Worm (Caenorhabditis elegans) whole organism, mixed stage, embryonic: Measurements from ENCODE around the gene col-90.

Source experiments
- M03D4.4 ChIP-seq: sonication (generic microtip); optimal IDR thresholded peaks from 2 replicates; lab custom pipeline; 2017; ENCODE audit warnings: mild to moderate bottlenecking, missing genetic modification characterization, missing compliant biosample characterization
- bed-3 ChIP-seq: fragments of 200-800 bp; sonication (Bioruptor generic); optimal IDR thresholded peaks from 3 replicates; lab custom pipeline; 2018; ENCODE audit warnings: mild to moderate bottlenecking, missing genetic modification characterization, moderate library complexity, missing compliant biosample characterization
- blmp-1 ChIP-seq: fragments of 150-350 bp; optimal IDR thresholded peaks from 2 replicates; lab custom pipeline; 2014; ENCODE audit warnings: missing biosample characterization, missing genetic modification characterization
- ceh-43 ChIP-seq: fragments of 200-800 bp; sonication (Bioruptor generic); optimal IDR thresholded peaks from 2 replicates; lab custom pipeline; 2018; ENCODE audit warnings: mild to moderate bottlenecking, missing genetic modification characterization, moderate library complexity, missing compliant biosample characterization
- ceh-83 ChIP-seq: fragments of 200-800 bp; sonication (Bioruptor generic); optimal IDR thresholded peaks from 2 replicates; lab custom pipeline; 2018; ENCODE audit warnings: mild to moderate bottlenecking, missing genetic modification characterization, missing compliant biosample characterization
- ces-1 ChIP-seq: fragments of 150-350 bp; optimal IDR thresholded peaks from 2 replicates; lab custom pipeline; 2014; ENCODE audit warnings: missing biosample characterization, missing genetic modification reagents, missing genetic modification characterization
- cnd-1 ChIP-seq: fragments of 200-800 bp; sonication (Bioruptor generic); optimal IDR thresholded peaks from 2 replicates; lab custom pipeline; 2018; ENCODE audit warnings: mild to moderate bottlenecking, missing genetic modification characterization, missing compliant biosample characterization
- drap-1 ChIP-seq: fragments of 200-800 bp; sonication (Bioruptor generic); optimal IDR thresholded peaks from 3 replicates; lab custom pipeline; 2018; ENCODE audit warnings: mild to moderate bottlenecking, missing genetic modification characterization, missing compliant biosample characterization
- elt-3 ChIP-seq: fragments of 150-350 bp; optimal IDR thresholded peaks from 2 replicates; lab custom pipeline; 2014; ENCODE audit warnings: missing biosample characterization, missing genetic modification characterization
- flh-1 ChIP-seq: fragments of 200-800 bp; sonication (Bioruptor generic); optimal IDR thresholded peaks from 2 replicates; lab custom pipeline; 2018; ENCODE audit warnings: mild to moderate bottlenecking, missing genetic modification characterization, moderate library complexity, missing compliant biosample characterization
- ham-2 ChIP-seq: fragments of 200-800 bp; sonication (Bioruptor generic); optimal IDR thresholded peaks from 2 replicates; lab custom pipeline; 2018; ENCODE audit warnings: mild to moderate bottlenecking, missing genetic modification characterization, missing compliant biosample characterization
- hlh-1 ChIP-seq: fragments of 150-350 bp; optimal IDR thresholded peaks from 2 replicates; lab custom pipeline; 2014; ENCODE audit warnings: missing biosample characterization, missing genetic modification reagents, missing genetic modification characterization
- lin-13 ChIP-seq: fragments of 150-350 bp; optimal IDR thresholded peaks from 2 replicates; lab custom pipeline; 2014; ENCODE audit warnings: missing biosample characterization, missing genetic modification characterization
- lin-32 ChIP-seq: fragments of 200-800 bp; sonication (Bioruptor generic); optimal IDR thresholded peaks from 2 replicates; lab custom pipeline; 2018; ENCODE audit warnings: mild to moderate bottlenecking, missing genetic modification characterization, missing compliant biosample characterization
- lsy-2 ChIP-seq: fragments of 150-350 bp; optimal IDR thresholded peaks from 2 replicates; lab custom pipeline; 2014; ENCODE audit warnings: missing biosample characterization, missing genetic modification characterization
- mab-5 ChIP-seq: fragments of 150-350 bp; optimal IDR thresholded peaks from 2 replicates; lab custom pipeline; 2014; ENCODE audit warnings: missing biosample characterization, missing genetic modification characterization
- mep-1 ChIP-seq: fragments of 150-350 bp; optimal IDR thresholded peaks from 2 replicates; lab custom pipeline; 2017; ENCODE audit warnings: missing biosample characterization, missing genetic modification reagents, missing genetic modification characterization, inconsistent platforms
- nhr-2 ChIP-seq: fragments of 150-350 bp; optimal IDR thresholded peaks from 2 replicates; lab custom pipeline; 2014; ENCODE audit warnings: missing biosample characterization, missing genetic modification characterization
- nhr-237 ChIP-seq: fragments of 150-350 bp; optimal IDR thresholded peaks from 2 replicates; lab custom pipeline; 2014; ENCODE audit warnings: missing biosample characterization, missing genetic modification characterization
- nhr-28 ChIP-seq: fragments of 150-350 bp; optimal IDR thresholded peaks from 2 replicates; lab custom pipeline; 2014; ENCODE audit warnings: missing biosample characterization, missing genetic modification characterization
- nhr-76 ChIP-seq: sonication (generic microtip); optimal IDR thresholded peaks from 2 replicates; lab custom pipeline; 2017; ENCODE audit warnings: missing biosample characterization, missing genetic modification characterization
- pha-4 ChIP-seq: fragments of 150-350 bp; optimal IDR thresholded peaks from 2 replicates; lab custom pipeline; 2018; ENCODE audit warnings: missing biosample characterization, missing genetic modification reagents, missing genetic modification characterization
- snpc-4 ChIP-seq: fragments of 150-350 bp; optimal IDR thresholded peaks from 2 replicates; lab custom pipeline; 2014; ENCODE audit warnings: missing biosample characterization, missing genetic modification characterization
- sptf-1 ChIP-seq: sonication (generic microtip); optimal IDR thresholded peaks from 2 replicates; lab custom pipeline; 2017; ENCODE audit warnings: mild to moderate bottlenecking, missing genetic modification characterization, moderate library complexity, missing compliant biosample characterization
- tbx-8 ChIP-seq: fragments of 200-800 bp; sonication (Bioruptor generic); optimal IDR thresholded peaks from 2 replicates; lab custom pipeline; 2018; ENCODE audit warnings: mild to moderate bottlenecking, missing genetic modification characterization, moderate library complexity, missing compliant biosample characterization
- unc-39 ChIP-seq: fragments of 150-350 bp; optimal IDR thresholded peaks from 2 replicates; lab custom pipeline; 2014; ENCODE audit warnings: missing biosample characterization, missing genetic modification characterization
- unc-62 ChIP-seq: fragments of 150-350 bp; optimal IDR thresholded peaks from 2 replicates; lab custom pipeline; 2014; ENCODE audit warnings: missing biosample characterization, missing genetic modification reagents, missing genetic modification characterization
- zip-8 ChIP-seq: fragments of 150-350 bp; optimal IDR thresholded peaks from 2 replicates; lab custom pipeline; 2014; ENCODE audit warnings: missing biosample characterization, missing genetic modification characterization
- ztf-11 ChIP-seq: fragments of 150-350 bp; optimal IDR thresholded peaks from 2 replicates; lab custom pipeline; 2014; ENCODE audit warnings: missing biosample characterization, missing genetic modification characterization

The col-90 gene

ce11 chrIII:7973968-7974607 is 25.4 kb downstream of the col-90 start:
- no peak for TF ChIP-seq lin-32 (GFP tag; lab: Kevin White, UChicago)
- no peak for TF ChIP-seq tbx-8
- no peak for TF ChIP-seq lsy-2 (tag; lab: Kevin White, UChicago)
- no peak for TF ChIP-seq bed-3 (GFP tag; lab: Kevin White, UChicago)
- TF ChIP-seq lin-13 = no peak
- TF ChIP-seq snpc-4 = no peak
- TF ChIP-seq ztf-11 (tag; lab: Kevin White, UChicago) = no peak
- no peak for TF ChIP-seq ceh-43 (GFP tag; lab: Kevin White, UChicago)
- no peak for TF ChIP-seq sptf-1
- TF ChIP-seq nhr-28 = no peak
- TF ChIP-seq nhr-2 = no peak
- TF ChIP-seq M03D4.4 (tag; lab: Kevin White, UChicago) = no peak
- no peak for TF ChIP-seq unc-62
- TF ChIP-seq ceh-83 (GFP tag; lab: Kevin White, UChicago) = no peak
- TF ChIP-seq unc-39 (tag; lab: Kevin White, UChicago) = no peak
- no peak for TF ChIP-seq mep-1
- TF ChIP-seq zip-8 (tag; lab: Kevin White, UChicago) = no peak
- no peak for TF ChIP-seq nhr-237
- no peak for TF ChIP-seq elt-3 (tag; lab: Kevin White, UChicago)

ce11 chrIII:7977224-7977623 is 28.6 kb downstream of the col-90 start:
- TF ChIP-seq cnd-1 (tag; lab: Kevin White, UChicago) = no peak
- no peak for TF ChIP-seq pha-4
- no peak for TF ChIP-seq blmp-1
- no peak for TF ChIP-seq nhr-76 (tag; lab: Kevin White, UChicago)
- no peak for TF ChIP-seq ham-2 (GFP tag; lab: Kevin White, UChicago)
- no peak for TF ChIP-seq mab-5 (tag; lab: Kevin White, UChicago)
- TF ChIP-seq bed-3 (GFP tag; lab: Kevin White, UChicago) = no peak
- no peak for TF ChIP-seq elt-3 (tag; lab: Kevin White, UChicago)

ce11 chrIII:7977777-7978176 is 29.1 kb downstream of the col-90 start, which contains the start of gene C06G4.4:
Gene C06G4.4 (minus strand): TSS chrIII:7977812.
- TF ChIP-seq bed-3 (GFP tag; lab: Kevin White, UChicago) (no peak), ham-2 (GFP tag; lab: Kevin White, UChicago) (no peak), mep-1 (no peak), ces-1 (GFP tag; lab: Kevin White, UChicago) (no peak), lin-13 (no peak), elt-3 (tag; lab: Kevin White, UChicago) (no peak), nhr-2 (no peak), lsy-2 (tag; lab: Kevin White, UChicago) (no peak), M03D4.4 (tag; lab: Kevin White, UChicago) (no peak), unc-39 (tag; lab: Kevin White, UChicago) (no peak), tbx-8 (no peak)

ce11 chrIII:7978289-7978688 is 29.7 kb downstream of the col-90 start:
- TF ChIP-seq lin-13 = no peak
- TF ChIP-seq flh-1 (GFP tag; lab: Kevin White, UChicago) = no peak

- TF ChIP-seq ces-1 (GFP tag; lab: Kevin White, UChicago) (peak; percentile 18), drap-1 (GFP tag; lab: Kevin White, UChicago) (no peak), cnd-1 (tag; lab: Kevin White, UChicago) (no peak), snpc-4 (no peak)
Measured at ce11 chrIII:7978723-7979122, 30.1 kb downstream of the col-90 start.

- no peak for TF ChIP-seq ham-2 (GFP tag; lab: Kevin White, UChicago)
Measured at ce11 chrIII:7979659-7980058, 31.0 kb downstream of the col-90 start, which contains the start of gene clp-1. Gene clp-1 (plus strand): TSS chrIII:7979959.

ce11 chrIII:7981233-7981632 is 32.6 kb downstream of the col-90 start:
- TF ChIP-seq nhr-237 (no peak), nhr-28 (no peak), lin-13 (no peak), hlh-1 (no peak)
